Worm (Caenorhabditis elegans) whole organism, L2 larva: ENCODE data around the gene ugt-29.

ENCODE experiments used
- ceh-82 ChIP-seq: fragments of 150-350 bp; optimal IDR thresholded peaks from 2 replicates; lab custom pipeline; 2014; ENCODE audit warnings: missing biosample characterization, missing genetic modification characterization
- mdl-1 ChIP-seq, 2 experiments: fragments of 150-350 bp in 1 of 2; sonication (generic microtip) in 1 of 2; optimal IDR thresholded peaks; 2 replicates each; lab custom pipeline; 2017; ENCODE audit warnings: missing biosample characterization in 2 of 2, missing genetic modification characterization in 2 of 2
- unc-55 ChIP-seq: fragments of 150-350 bp; sonication (generic microtip); optimal IDR thresholded peaks from 3 replicates; lab custom pipeline; 2014; ENCODE audit warnings: missing biosample characterization, missing genetic modification reagents, missing genetic modification characterization
- unc-62 ChIP-seq: fragments of 150-350 bp; optimal IDR thresholded peaks from 2 replicates; lab custom pipeline; 2014; ENCODE audit warnings: missing biosample characterization, missing genetic modification reagents, missing genetic modification characterization

DNA sequence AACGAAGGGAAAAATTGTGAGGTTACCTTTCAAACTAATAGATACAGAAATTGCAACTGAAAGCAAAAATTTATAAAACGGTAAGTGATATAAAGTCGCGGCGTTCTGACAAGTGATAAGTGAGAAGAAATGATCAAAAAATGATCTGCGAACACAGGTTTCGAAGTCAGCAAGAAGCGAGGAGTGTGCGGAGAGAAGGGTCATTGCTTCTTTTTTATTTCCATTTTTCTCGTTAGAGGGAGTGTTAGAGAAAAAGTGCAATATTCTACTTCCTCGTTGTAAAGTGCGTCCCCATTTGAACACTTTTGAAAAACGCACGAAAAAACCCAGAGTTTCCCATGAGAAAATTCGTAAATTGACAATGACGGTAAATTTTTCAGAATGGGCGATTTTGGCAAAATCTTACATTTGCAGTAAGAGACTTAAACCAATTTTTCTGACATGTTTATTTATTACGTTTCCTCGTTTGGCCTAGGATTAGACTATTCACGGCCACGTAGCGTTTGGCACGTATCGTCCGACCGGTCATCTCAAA is 22.8 kb downstream of the ugt-29 start, which contains the start of the genes fbxa-72 and srx-21:
- TF ChIP-seq unc-55 (GFP tag; lab: Kevin White, UChicago), result no peak
- no peak for TF ChIP-seq mdl-1 (tag; optimal IDR thresholded peaks at IDR 0.05; lab: Kevin White, UChicago)
- TF ChIP-seq ceh-82 (tag; lab: Kevin White, UChicago), result no peak
- no peak for TF ChIP-seq unc-62
